Fruit fly (Drosophila melanogaster) whole organism: Measurements from ENCODE around the gene CG10877.

Experiments used
- CG8478 ChIP-seq: fragments of >200 bp; optimal IDR thresholded peaks from 2 replicates; lab custom pipeline; 2018; ENCODE audit warnings: inconsistent platforms
- psq ChIP-seq: fragments of >200 bp; optimal IDR thresholded peaks from 2 replicates; lab custom pipeline; 2017

- no peak for TF ChIP-seq psq (lab: Kevin White, UChicago)
- no peak for TF ChIP-seq CG8478 (lab: Kevin White, UChicago)
Measured at dm6 chr3R:20602599-20602998, 38.7 kb upstream of the CG10877 start.
